Fruit fly (Drosophila melanogaster): ENCODE measurements around the gene Nuf2.

DNA sequence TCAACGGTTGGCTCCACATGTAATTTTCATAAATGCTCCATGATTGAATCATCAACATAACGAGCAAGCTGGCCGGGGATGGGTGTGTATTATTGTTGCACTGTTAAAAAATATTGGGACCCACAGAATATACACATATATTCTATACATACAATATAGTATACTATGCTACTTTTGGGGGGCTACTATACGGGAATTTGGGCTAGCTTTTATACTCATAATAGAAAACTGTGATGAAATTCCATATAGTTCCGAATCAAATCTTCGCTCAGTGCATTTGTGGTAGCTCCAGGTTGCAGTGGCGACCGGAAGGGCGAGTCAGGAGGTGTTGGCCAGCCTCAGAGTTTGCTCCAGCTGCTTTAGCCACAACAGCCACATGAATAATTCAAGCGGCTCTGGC, 6.2 kb upstream of the Nuf2 start:
- no peak for TF ChIP-seq sna (GFP tag; IDR thresholded peaks at IDR 0.05; ENCODE audit: partially characterized antibody)
- TF ChIP-seq CG7556 (GFP tag; optimal IDR thresholded peaks at IDR 0.05): no peak

Measured in whole organism, embryonic.